Worm (Caenorhabditis elegans) whole organism, L4 larva: ENCODE measurements around the gene ceh-30.

Source experiments
- F37D6.2 ChIP-seq: sonication (generic microtip); optimal IDR thresholded peaks from 2 replicates; lab custom pipeline; 2016; ENCODE audit warnings: mild to moderate bottlenecking, missing genetic modification characterization, missing compliant biosample characterization
- dmd-6 ChIP-seq: fragments of 200-800 bp; sonication (Bioruptor generic); IDR thresholded peaks from 2 replicates; pipeline ENCODE4 v1.3.6; 2022; ENCODE audit warnings: missing genetic modification reagents, missing genetic modification characterization, missing compliant biosample characterization
- dpl-1 ChIP-seq: fragments of 150-350 bp; optimal IDR thresholded peaks from 2 replicates; lab custom pipeline; 2014; ENCODE audit warnings: missing biosample characterization, missing genetic modification reagents, missing genetic modification characterization
- nhr-25 ChIP-seq: sonication (generic microtip); optimal IDR thresholded peaks from 2 replicates; lab custom pipeline; 2017; ENCODE audit warnings: missing genetic modification characterization, mild to moderate bottlenecking, missing compliant biosample characterization, antibody characterized with exemption, moderate library complexity, borderline replicate concordance; ENCODE audit not compliant: insufficient read depth
- snpc-1.2 ChIP-seq: fragments of 200-800 bp; sonication (Bioruptor generic); IDR thresholded peaks from 2 replicates; pipeline ENCODE4 v1.3.6; 2022; ENCODE audit warnings: missing genetic modification reagents, missing genetic modification characterization, missing compliant biosample characterization
- unc-39 ChIP-seq: sonication (generic microtip); optimal IDR thresholded peaks from 2 replicates; lab custom pipeline; 2017; ENCODE audit warnings: missing biosample characterization, missing genetic modification characterization

- TF ChIP-seq snpc-1.2 (GFP tag; lab: Robert Waterston, UW) (no peak), dpl-1 (GFP tag; lab: Kevin White, UChicago) (no peak), F37D6.2 (tag; lab: Kevin White, UChicago) (no peak), nhr-25 (tag; lab: Kevin White, UChicago) (no peak), dmd-6 (GFP tag; lab: Robert Waterston, UW) (peak; percentile 87), unc-39 (tag; lab: Kevin White, UChicago) (no peak)
Measured at ce11 chrX:3031484-3031883, 31.9 kb upstream of the ceh-30 start, which contains the start of gene clec-265.
